6 worm cellular contexts compared by ENCODE assay signal in the genomic region with DNA sequence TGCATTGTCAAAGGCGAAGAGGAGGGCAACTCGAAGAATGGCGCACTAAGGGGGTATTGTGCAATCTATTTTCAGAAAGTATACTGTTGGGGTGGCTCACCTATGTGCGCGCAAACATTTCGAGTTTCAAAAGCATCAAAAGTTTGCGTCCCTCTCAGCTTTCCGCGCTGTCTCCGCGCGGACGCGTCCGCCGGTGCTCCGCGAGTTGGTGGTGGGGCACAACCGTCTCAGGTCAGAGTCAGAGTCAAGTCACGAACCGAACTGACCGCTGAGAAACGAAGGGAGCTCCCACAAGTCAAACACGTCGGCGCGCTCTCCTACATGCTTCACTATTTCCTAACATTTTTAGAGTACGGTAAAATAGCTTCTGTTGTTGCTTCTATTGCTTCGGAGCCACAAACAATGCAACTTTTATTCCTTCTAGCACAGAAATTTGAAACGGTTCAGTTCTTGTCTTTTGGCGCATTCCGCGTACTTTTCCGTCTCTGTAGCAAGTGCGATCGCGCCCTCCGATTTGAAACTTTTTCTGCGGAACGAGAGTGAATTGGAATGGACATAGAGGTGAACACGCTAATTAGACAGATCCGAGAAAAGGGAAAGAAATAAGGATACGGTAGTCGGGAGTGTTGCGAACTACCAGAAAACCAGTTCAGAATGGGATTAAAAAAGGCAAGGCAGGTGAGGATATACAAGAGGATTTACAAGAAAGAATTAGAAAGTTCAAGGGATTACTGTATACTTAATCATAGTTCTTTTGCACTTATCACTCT.
TF ChIP-seq lines count a peak whose summit lies in the region.

No protein-coding gene starts in this region.

TF ChIP-seq in whole organism, L1 larva, 84 proteins besides CTCF, POLR2A, EP300 and RAD21:
- TF ChIP-seq nhr-19 (GFP tag; conservative IDR thresholded peaks at IDR 0.05; lab: Robert Waterston, UW) (no peak), blmp-1 (tag; optimal IDR thresholded peaks at IDR 0.05; lab: Kevin White, UChicago) (peak; percentile 96), efl-1 (optimal IDR thresholded peaks at IDR 0.05; lab: Kevin White, UChicago) (no peak), efl-1 (GFP tag; optimal IDR thresholded peaks at IDR 0.05 in 1 of 2; lab: Kevin White, UChicago) (peak in 1 of 2 experiments; percentile 51)

TF ChIP-seq in whole organism, L3 larva, 47 proteins besides CTCF, POLR2A, EP300 and RAD21:
- TF ChIP-seq ztf-11 (tag; optimal IDR thresholded peaks at IDR 0.05; lab: Kevin White, UChicago) (no peak), fkh-2 (tag; optimal IDR thresholded peaks at IDR 0.05; lab: Kevin White, UChicago) (no peak), nhr-23 (tag; optimal IDR thresholded peaks at IDR 0.05; lab: Kevin White, UChicago) (peak; percentile 30), nhr-76 (tag; optimal IDR thresholded peaks at IDR 0.05; lab: Kevin White, UChicago) (no peak), ama-1 (optimal IDR thresholded peaks at IDR 0.05; lab: Kevin White, UChicago) (no peak)

TF ChIP-seq in whole organism, L4 larva, 104 proteins besides CTCF, POLR2A, EP300 and RAD21:
- TF ChIP-seq madf-5 (GFP tag; IDR thresholded peaks at IDR 0.05; lab: Robert Waterston, UW), result no peak
- TF ChIP-seq set-16 (GFP tag; IDR thresholded peaks at IDR 0.05; lab: Robert Waterston, UW), result peak; percentile 85
- TF ChIP-seq aha-1 (tag; lab: Kevin White, UChicago), result peak; percentile 13
- TF ChIP-seq ceh-62 (tag; optimal IDR thresholded peaks at IDR 0.05; lab: Kevin White, UChicago), result no peak

TF ChIP-seq in whole organism, late embryonic, 69 proteins besides CTCF, POLR2A, EP300 and RAD21:
- peak; percentile 19 for TF ChIP-seq ceh-2 (tag; optimal IDR thresholded peaks at IDR 0.05; lab: Kevin White, UChicago)
- no peak for TF ChIP-seq eyg-1 (tag; optimal IDR thresholded peaks at IDR 0.05; lab: Kevin White, UChicago)
TF ChIP-seq in whole organism, late embryonic: peak in this region for 1.

TF ChIP-seq in whole organism, mixed stage, embryonic, 35 proteins besides CTCF, POLR2A, EP300 and RAD21:
- peak; percentile 43 for TF ChIP-seq blmp-1 (tag; optimal IDR thresholded peaks at IDR 0.05; lab: Kevin White, UChicago)
- TF ChIP-seq hlh-1 (tag; optimal IDR thresholded peaks at IDR 0.05; lab: Kevin White, UChicago), result no peak
- no peak for TF ChIP-seq snpc-4 (tag; optimal IDR thresholded peaks at IDR 0.05; lab: Kevin White, UChicago)
- TF ChIP-seq lin-32 (GFP tag; optimal IDR thresholded peaks at IDR 0.05; lab: Kevin White, UChicago), result no peak
- TF ChIP-seq lin-13 (tag; optimal IDR thresholded peaks at IDR 0.05; lab: Kevin White, UChicago), result no peak
- no peak for TF ChIP-seq nhr-28 (tag; optimal IDR thresholded peaks at IDR 0.05; lab: Kevin White, UChicago)

TF ChIP-seq in whole organism, young adult, 124 proteins besides CTCF, POLR2A, EP300 and RAD21:
- TF ChIP-seq cebp-1 (GFP tag; IDR thresholded peaks at IDR 0.05; lab: Robert Waterston, UW) (no peak), cebp-1 (tag; optimal IDR thresholded peaks at IDR 0.05; lab: Kevin White, UChicago) (no peak), lin-54 (GFP tag; optimal IDR thresholded peaks at IDR 0.05; lab: Kevin White, UChicago) (no peak), zfh-2 (GFP tag; conservative IDR thresholded peaks at IDR 0.05; lab: Robert Waterston, UW) (peak; percentile 85), xnd-1 (tag; optimal IDR thresholded peaks at IDR 0.05; lab: Kevin White, UChicago) (no peak), egrh-3 (GFP tag; IDR thresholded peaks at IDR 0.05; lab: Robert Waterston, UW) (peak; percentile 38; the same call in 1 of the 2 replicates), F49E8.2 (tag; optimal IDR thresholded peaks at IDR 0.05; lab: Kevin White, UChicago; ENCODE audit: insufficient read depth) (no peak), Y56A3A.18 (GFP tag; IDR thresholded peaks at IDR 0.05; lab: Robert Waterston, UW) (no peak)
